Fruit fly (Drosophila melanogaster): Measurements from ENCODE around the gene CG13299.
A peak's percentile ranks its signal among the peaks of the same experiment; 100 is the strongest.

CG13299 gene

DNA sequence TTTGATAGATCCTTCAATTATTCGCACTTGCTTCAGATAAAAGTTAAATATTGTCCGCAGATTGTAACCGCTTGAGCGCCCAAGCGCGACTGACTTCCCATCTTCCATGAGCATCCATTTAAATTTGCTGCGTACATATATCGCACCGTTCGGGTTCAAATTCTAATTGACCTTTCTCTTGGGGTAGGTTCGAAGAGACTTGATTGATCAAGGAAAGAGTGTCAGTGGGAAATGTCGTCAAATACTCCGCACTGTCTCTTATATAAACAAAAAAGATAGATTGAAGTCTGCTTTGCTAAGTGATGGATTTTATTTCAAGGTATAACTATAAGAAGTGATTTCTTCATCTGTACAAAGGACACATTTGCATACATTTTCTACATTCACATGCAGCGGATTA is 13.5 kb upstream of the CG13299 start, which contains the start of gene Mdr65:
Gene Mdr65, minus strand, starts transcription at position 101 of the 400 bp plus-strand sequence.
- TF ChIP-seq cnc (optimal IDR thresholded peaks at IDR 0.05) (no peak), CG7045 (GFP tag; optimal IDR thresholded peaks at IDR 0.05) (no peak), Crg-1 (GFP tag; optimal IDR thresholded peaks at IDR 0.05) (no peak), ovo (GFP tag; optimal IDR thresholded peaks at IDR 0.05) (no peak), CG5204 (GFP tag; optimal IDR thresholded peaks at IDR 0.05) (no peak), CG1620 (GFP tag; optimal IDR thresholded peaks at IDR 0.05) (no peak)

DNA sequence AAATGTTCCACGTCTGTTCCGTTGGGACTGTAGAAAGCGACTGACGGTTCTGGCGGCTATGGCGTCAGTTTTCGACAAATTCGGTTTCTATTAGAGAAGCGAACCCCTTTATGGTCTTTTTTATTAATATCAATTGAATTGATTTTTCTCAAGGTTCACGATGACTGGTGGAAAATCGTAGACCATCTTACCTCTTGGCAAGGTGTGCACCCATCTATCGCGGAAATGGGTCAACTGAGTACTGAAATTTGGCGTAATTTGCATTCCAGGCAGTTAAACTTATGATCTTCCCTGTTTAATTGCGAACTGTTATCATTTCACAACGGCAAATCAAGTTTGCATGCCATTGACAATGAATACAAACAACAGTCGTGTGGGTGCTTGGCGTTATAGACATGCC is 7.8 kb upstream of the CG13299 start, which contains the start of gene CG10226:
Gene CG10226, minus strand, starts transcription at position 101 of the 400 bp plus-strand sequence.
- TF ChIP-seq CG7045 (GFP tag; optimal IDR thresholded peaks at IDR 0.05) (no peak), tj (GFP tag; optimal IDR thresholded peaks at IDR 0.05) (no peak), pad (GFP tag; optimal IDR thresholded peaks at IDR 0.05) (no peak), Clk (GFP tag; optimal IDR thresholded peaks at IDR 0.05) (no peak), Mnt (GFP tag; optimal IDR thresholded peaks at IDR 0.05) (no peak), CG11617 (GFP tag; optimal IDR thresholded peaks at IDR 0.05) (no peak), CG7101 (tag; optimal IDR thresholded peaks at IDR 0.05) (no peak), CG1620 (GFP tag; optimal IDR thresholded peaks at IDR 0.05) (no peak), CG14711 (tag; optimal IDR thresholded peaks at IDR 0.05) (no peak), cnc (optimal IDR thresholded peaks at IDR 0.05) (no peak), ovo (GFP tag; optimal IDR thresholded peaks at IDR 0.05) (no peak), Hr96 (GFP tag; optimal IDR thresholded peaks at IDR 0.05) (no peak), bab1 (GFP tag; optimal IDR thresholded peaks at IDR 0.05) (no peak), cic (GFP tag; optimal IDR thresholded peaks at IDR 0.05) (no peak), Crg-1 (GFP tag; optimal IDR thresholded peaks at IDR 0.05) (no peak), CG12768 (GFP tag; optimal IDR thresholded peaks at IDR 0.05) (no peak), CG33017 (tag; optimal IDR thresholded peaks at IDR 0.05) (no peak), CG5204 (GFP tag; optimal IDR thresholded peaks at IDR 0.05) (no peak), toe (GFP tag; optimal IDR thresholded peaks at IDR 0.05) (no peak)

DNA sequence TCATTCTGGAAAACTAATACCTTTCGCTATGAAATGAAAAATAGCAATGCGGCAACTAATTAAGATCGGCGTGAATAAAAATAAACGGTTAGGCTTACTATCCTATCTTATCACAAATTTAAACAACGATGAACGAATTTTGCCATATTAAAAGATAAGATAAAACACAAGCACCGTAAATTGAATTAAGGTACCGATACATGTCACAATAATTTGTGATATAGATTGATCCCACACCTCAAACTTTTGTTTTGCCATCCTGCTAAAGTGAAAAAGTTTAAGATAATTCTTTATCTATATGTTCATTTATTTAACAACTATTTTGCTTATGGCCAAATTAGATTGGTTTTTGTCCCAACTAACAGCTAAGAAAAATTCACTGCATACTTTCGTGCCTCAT is 1.9 kb upstream of the CG13299 start, which contains the start of gene CG42714:
Gene CG42714, minus strand, starts transcription at position 22 of the 400 bp plus-strand sequence.
- TF ChIP-seq tj (GFP tag; optimal IDR thresholded peaks at IDR 0.05) (no peak), kay (GFP tag; ENCODE audit: borderline replicate concordance) (no peak), cnc (optimal IDR thresholded peaks at IDR 0.05) (no peak), CG5204 (GFP tag; optimal IDR thresholded peaks at IDR 0.05) (no peak), ovo (GFP tag; optimal IDR thresholded peaks at IDR 0.05) (no peak), CG7101 (tag; optimal IDR thresholded peaks at IDR 0.05) (no peak)

DNA sequence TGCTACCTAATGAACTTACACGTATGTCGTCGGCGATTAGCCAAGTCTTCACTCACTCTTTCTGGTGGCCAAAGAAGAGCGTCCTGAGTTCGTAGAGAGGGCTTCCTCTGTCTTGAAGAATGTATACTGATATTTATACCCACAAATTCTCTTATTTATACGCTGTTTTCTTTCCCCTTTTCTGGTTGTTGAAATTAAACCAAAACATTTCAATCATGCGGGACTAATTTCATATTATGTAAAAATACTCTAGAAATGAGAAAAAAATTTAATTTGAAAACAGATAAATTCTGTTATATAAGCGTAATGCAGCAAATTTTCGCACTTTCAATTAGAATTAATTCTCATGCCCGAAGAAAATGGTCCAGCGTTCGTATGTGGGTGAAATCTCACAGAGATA is 1.1 kb upstream of the CG13299 start, which contains the start of gene BG642312:
Gene BG642312, minus strand, starts transcription at position 101 of the 400 bp plus-strand sequence.
- TF ChIP-seq Mnt (GFP tag; optimal IDR thresholded peaks at IDR 0.05) (no peak), pad (GFP tag; optimal IDR thresholded peaks at IDR 0.05) (no peak), ovo (GFP tag; optimal IDR thresholded peaks at IDR 0.05) (no peak), Clk (GFP tag; optimal IDR thresholded peaks at IDR 0.05) (no peak), CG7101 (tag; optimal IDR thresholded peaks at IDR 0.05) (no peak), Crg-1 (GFP tag; optimal IDR thresholded peaks at IDR 0.05) (no peak)

DNA sequence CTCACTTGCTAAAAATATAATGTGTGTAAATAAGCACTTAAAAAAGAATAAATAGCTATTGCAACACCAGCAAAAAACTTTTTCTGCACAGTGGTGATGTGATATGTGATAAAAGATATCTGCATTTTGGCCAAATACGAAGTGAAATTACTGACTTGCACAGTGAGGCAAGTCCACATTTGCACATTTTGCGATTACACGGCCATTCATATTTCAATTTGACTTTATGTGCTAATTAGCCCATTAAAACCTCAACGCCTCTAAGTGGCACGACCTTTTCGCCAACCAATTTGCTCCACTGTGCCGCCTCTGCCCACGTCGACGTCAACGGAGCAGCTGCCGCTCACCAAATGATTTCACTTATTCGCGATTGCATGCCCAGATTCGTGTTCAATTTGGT is 12.0 kb downstream of the CG13299 start, which contains the start of gene CG33946:
Gene CG33946, plus strand, starts transcription at position 392 of the 400 bp plus-strand sequence.
- TF ChIP-seq CG33017 (tag; optimal IDR thresholded peaks at IDR 0.05) (no peak), CG1620 (GFP tag; optimal IDR thresholded peaks at IDR 0.05) (peak; percentile 0), bab1 (GFP tag; optimal IDR thresholded peaks at IDR 0.05) (peak; percentile 5), cnc (optimal IDR thresholded peaks at IDR 0.05) (no peak), tj (GFP tag; optimal IDR thresholded peaks at IDR 0.05) (peak; percentile 87), CG7045 (GFP tag; optimal IDR thresholded peaks at IDR 0.05) (no peak)

DNA sequence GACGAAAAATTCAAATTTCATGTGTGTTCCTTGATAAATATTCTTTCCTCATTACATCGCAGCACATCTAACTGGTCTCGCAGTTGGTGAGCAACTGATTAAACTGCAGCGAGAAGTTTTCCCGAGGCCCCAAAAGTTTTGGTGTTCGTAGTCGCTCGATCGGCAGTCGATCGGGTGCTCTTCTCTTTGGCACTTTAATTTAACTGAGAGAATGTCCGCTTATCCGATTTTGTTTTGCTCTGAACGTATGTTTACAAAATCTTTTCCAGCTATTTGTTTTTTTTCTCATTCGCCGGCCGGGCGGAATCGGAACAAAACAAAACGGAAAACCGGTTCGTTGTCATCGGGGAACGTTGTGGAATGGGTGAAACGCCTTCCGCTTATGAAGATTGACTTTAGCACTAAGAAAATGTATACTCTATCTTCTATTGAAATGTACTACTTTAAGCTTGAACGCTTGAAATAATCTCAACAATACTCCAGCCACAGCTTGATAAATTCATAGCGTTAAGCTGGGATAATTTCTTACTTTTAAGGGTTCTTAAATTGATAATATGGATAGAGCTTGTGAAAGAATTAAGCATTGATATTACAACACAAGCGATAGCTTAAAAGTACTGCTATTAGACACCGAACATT is 13.5 kb downstream of the CG13299 start:
- peak; percentile 86 for TF ChIP-seq kay (GFP tag; ENCODE audit: borderline replicate concordance)
- no peak for TF ChIP-seq pad (GFP tag; optimal IDR thresholded peaks at IDR 0.05)

DNA sequence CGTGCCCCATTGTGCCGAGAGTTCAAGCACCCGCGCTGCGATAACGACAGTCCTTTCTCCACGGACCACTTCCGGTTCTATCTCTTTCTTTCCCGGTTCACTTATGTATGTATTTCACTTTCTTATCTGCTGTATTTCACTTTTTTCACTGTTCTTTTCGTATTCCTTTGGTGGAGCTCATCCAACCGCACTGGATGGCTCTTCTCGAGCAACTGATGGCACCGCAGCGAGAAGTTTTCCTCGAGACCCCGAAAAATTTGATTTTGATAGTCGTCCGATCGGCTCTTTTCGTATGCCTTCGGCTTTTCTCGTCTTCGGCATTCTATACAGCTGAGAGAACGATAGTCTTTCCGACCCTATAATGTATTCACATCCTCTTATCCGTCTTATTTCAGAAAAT is 14.4 kb downstream of the CG13299 start, which contains the start of gene LanA:
Gene LanA, minus strand, starts transcription at position 217 of the 400 bp plus-strand sequence.
- TF ChIP-seq tj (GFP tag; optimal IDR thresholded peaks at IDR 0.05) (peak; percentile 33), Hr96 (GFP tag; optimal IDR thresholded peaks at IDR 0.05) (no peak)

DNA sequence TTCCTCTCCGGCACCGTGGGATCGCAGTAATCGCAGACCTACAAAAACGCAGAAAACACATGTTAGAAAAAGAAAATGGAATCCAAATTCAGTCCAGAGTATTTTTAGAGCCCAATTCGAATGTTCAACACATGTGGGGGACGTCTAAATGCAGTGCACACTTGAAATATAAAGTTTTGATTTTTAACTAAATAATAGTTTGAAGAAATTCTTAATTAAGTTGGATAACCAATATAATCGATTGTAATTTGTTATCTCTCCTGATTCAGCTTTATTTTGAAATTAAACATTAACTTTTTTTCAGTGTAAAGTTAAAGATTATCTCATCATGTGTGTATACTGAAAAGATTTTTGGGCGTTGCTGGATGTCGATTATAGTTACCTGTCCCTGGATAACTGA is 14.9 kb downstream of the CG13299 start:
- no peak for TF ChIP-seq tj (GFP tag; optimal IDR thresholded peaks at IDR 0.05)
- no peak for TF ChIP-seq cic (GFP tag; optimal IDR thresholded peaks at IDR 0.05)
- TF ChIP-seq Crg-1 (GFP tag; optimal IDR thresholded peaks at IDR 0.05): no peak
- no peak for TF ChIP-seq ovo (GFP tag; optimal IDR thresholded peaks at IDR 0.05)
